Worm (Caenorhabditis elegans): ENCODE measurements around the gene F40G9.8.

DNA sequence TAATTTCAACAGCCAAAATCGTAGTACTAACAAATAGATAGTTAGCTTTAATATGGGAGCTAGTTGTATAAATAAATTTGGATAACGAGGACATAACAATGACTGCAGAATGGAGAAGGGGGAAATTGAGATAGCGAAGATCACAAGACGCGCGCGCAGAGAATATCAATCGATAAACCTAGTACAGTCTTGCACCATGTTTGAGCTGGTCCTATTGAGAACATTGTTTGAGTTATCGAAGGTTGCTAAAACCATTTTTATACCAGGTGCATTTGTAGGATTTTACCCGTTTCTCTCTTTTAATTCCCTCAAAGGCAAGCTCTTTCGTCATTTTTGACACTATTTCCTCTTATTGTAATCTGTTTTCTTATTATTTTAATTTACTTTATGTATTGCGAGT lies 6.9 kb upstream of the F40G9.8 start, which contains the start of the genes F40G9.9 and F40G9.12:
- TF ChIP-seq madf-6 (GFP tag; IDR thresholded peaks at IDR 0.05) (no peak), egl-44 (GFP tag; IDR thresholded peaks at IDR 0.05) (no peak), chd-7 (tag; optimal IDR thresholded peaks at IDR 0.05) (no peak), gei-17 (GFP tag; optimal IDR thresholded peaks at IDR 0.05) (no peak)
